Worm (Caenorhabditis elegans) whole organism, L4 larva: Measurements from ENCODE around the gene R11G1.1.

Source experiments
- ces-1 ChIP-seq: fragments of 150-350 bp; sonication (generic microtip); optimal IDR thresholded peaks from 4 replicates; lab custom pipeline; 2014; ENCODE audit warnings: missing biosample characterization, missing genetic modification reagents, missing genetic modification characterization
- egl-27 ChIP-seq: sonication (generic microtip); optimal IDR thresholded peaks from 3 replicates; lab custom pipeline; 2017; ENCODE audit warnings: missing biosample characterization, missing genetic modification reagents, missing genetic modification characterization
- fkh-10 ChIP-seq: fragments of 150-350 bp; optimal IDR thresholded peaks from 2 replicates; lab custom pipeline; 2014; ENCODE audit warnings: missing biosample characterization, missing genetic modification reagents, missing genetic modification characterization
- nhr-237 ChIP-seq: sonication (generic microtip); optimal IDR thresholded peaks from 2 replicates; lab custom pipeline; 2017; ENCODE audit warnings: missing biosample characterization, missing genetic modification characterization
- nhr-25 ChIP-seq: sonication (generic microtip); optimal IDR thresholded peaks from 2 replicates; lab custom pipeline; 2017; ENCODE audit warnings: missing genetic modification characterization, mild to moderate bottlenecking, missing compliant biosample characterization, antibody characterized with exemption, moderate library complexity, borderline replicate concordance; ENCODE audit not compliant: insufficient read depth
- nhr-28 ChIP-seq: fragments of 150-350 bp; optimal IDR thresholded peaks from 2 replicates; lab custom pipeline; 2014; ENCODE audit warnings: missing biosample characterization, missing genetic modification characterization
- nhr-41 ChIP-seq: fragments of 200-800 bp; sonication (Bioruptor generic); IDR thresholded peaks from 2 replicates; pipeline ENCODE4 v1.3.6; 2022; ENCODE audit warnings: missing genetic modification reagents, missing genetic modification characterization, missing compliant biosample characterization
- snpc-4 ChIP-seq: fragments of 150-350 bp; optimal IDR thresholded peaks from 2 replicates; lab custom pipeline; 2014; ENCODE audit warnings: missing biosample characterization, missing genetic modification characterization
- unc-39 ChIP-seq: sonication (generic microtip); optimal IDR thresholded peaks from 2 replicates; lab custom pipeline; 2017; ENCODE audit warnings: missing biosample characterization, missing genetic modification characterization
- unc-62 ChIP-seq, 3 experiments: fragments of 150-350 bp in 1 of 3; sonication (generic microtip); optimal IDR thresholded peaks in 2 of 3; peaks in 1 of 3; 1 replicate in 1 of 3; 2 replicates in 2 of 3; lab custom pipeline; 2014 to 2017; ENCODE audit warnings: missing biosample characterization in 3 of 3, missing genetic modification characterization in 3 of 3, missing genetic modification reagents in 3 of 3, missing genotype in 1 of 3
- zip-2 ChIP-seq: fragments of 150-350 bp; optimal IDR thresholded peaks from 2 replicates; lab custom pipeline; 2014; ENCODE audit warnings: missing biosample characterization, missing genetic modification characterization

DNA sequence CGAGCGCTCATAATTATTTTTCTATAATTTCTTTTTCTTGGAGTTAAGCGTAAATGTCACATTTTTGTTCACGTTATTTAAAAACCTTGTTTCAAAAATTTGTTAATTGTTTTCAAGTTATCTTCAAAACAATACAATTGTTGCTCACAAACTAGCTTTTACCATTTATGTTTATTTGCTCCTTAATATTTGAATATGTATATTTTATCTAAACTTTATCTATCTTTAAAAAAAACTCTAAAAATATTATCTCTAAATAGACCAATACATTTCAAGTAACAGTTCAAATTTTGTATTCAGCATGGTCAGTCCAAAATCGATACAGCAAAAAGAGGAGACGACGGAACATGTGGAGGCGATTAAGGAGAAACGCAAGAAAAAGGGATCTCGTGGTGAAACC is 3.3 kb upstream of the R11G1.1 start, which contains the start of gene R11G1.7:
- TF ChIP-seq unc-39, result no peak
- TF ChIP-seq egl-27, result no peak
- no peak for TF ChIP-seq ces-1 (GFP tag; lab: Kevin White, UChicago)
- TF ChIP-seq nhr-237 (tag; lab: Kevin White, UChicago), result no peak
- no peak for TF ChIP-seq zip-2 (tag; lab: Kevin White, UChicago)
- no peak for TF ChIP-seq nhr-41 (GFP tag; lab: Robert Waterston, UW)
- no peak for TF ChIP-seq unc-62 (GFP tag; optimal IDR thresholded peaks at IDR 0.05 in 1 of 2; lab: Kevin White, UChicago)
- no peak for TF ChIP-seq unc-62 (tag; optimal IDR thresholded peaks at IDR 0.05; lab: Kevin White, UChicago)
- no peak for TF ChIP-seq fkh-10
- TF ChIP-seq nhr-28 (tag; lab: Kevin White, UChicago), result no peak
- TF ChIP-seq nhr-25 (tag; lab: Kevin White, UChicago), result no peak
- TF ChIP-seq snpc-4 (tag; lab: Kevin White, UChicago), result no peak
